Worm (Caenorhabditis elegans): ENCODE data around the gene K10D11.7.

DNA sequence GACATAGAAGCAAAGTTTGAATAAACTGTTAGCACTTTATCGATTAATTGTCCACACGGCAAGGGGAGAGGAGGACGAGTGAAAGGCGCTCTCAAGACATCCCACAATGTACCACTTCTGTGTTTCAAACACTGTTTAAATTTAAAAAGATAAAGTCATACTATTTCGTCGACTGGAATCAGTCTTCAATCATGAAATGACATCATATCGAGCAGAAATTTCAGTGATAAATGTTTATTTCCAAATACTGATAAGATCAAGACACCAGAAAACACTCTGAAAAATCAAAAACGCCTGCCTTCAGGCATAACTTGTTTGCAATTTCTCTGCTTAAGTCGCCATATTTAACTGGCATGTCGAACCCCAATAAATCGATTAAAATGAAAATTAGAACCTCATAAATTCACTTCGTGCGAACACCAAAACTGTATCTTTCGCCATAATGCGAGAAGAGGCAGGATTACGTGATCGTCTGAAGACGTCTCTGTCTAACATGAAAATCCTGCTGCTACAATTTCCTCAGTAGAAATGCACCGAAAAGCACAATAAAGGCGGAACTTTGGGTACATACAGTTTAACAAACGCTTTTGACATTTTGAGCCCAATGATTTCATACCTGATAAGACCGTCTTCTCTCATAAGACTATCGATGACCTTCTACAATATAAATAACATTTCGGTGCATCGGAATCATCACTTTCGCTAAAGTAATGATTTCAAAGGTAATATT, 17.3 kb downstream of the K10D11.7 start, which contains the start of gene K10D11.2:
- TF ChIP-seq ets-7 (tag; optimal IDR thresholded peaks at IDR 0.05) (no peak), ama-1 (optimal IDR thresholded peaks at IDR 0.05) (no peak), flt-1 (GFP tag; IDR thresholded peaks at IDR 0.05) (no peak)

All from whole organism, early embryonic.